Worm (Caenorhabditis elegans): ENCODE data around the gene Y53G8AM.8.

The Y53G8AM.8 gene

DNA sequence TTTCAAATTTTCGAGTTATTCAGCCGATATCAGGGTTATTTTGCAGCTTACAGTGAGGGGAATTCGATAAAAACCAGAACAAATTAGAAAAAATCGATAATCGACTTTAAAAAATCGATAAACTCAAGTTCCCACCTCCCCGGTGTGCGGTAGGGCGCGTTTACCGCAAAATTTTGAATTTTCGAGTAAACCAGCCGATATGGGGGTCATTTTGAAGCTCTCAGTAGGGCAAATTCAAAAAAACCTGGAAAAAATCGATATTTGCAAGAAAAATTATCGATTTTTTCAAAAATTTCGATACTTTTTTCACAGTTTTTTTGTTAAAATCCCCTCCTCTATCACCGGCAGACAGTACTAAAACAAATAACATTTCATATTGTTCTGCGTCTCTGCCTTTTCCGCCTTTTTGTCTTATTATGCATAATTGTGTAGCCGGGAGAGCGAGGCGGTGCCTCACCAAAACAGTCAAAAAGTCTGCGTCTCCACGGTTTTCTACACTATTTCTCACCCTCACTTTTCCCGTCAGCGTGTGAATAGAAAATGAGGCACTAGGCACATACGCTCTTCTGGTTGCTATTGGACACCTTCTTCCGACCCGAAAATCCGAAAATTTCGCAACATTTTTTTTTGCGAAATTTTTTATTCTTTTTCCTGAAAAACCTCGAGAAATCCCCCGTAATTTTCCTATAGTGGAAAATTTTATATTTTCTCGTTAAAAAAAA lies 32.5 kb upstream of the Y53G8AM.8 start, which contains the start of gene ral-1:
TSS of gene ral-1 (plus strand) at position 435 of the 722 bp plus-strand sequence.
- no peak for TF ChIP-seq peb-1 (tag; optimal IDR thresholded peaks at IDR 0.05)
- peak; percentile 13 for TF ChIP-seq fos-1 (tag; optimal IDR thresholded peaks at IDR 0.05)

DNA sequence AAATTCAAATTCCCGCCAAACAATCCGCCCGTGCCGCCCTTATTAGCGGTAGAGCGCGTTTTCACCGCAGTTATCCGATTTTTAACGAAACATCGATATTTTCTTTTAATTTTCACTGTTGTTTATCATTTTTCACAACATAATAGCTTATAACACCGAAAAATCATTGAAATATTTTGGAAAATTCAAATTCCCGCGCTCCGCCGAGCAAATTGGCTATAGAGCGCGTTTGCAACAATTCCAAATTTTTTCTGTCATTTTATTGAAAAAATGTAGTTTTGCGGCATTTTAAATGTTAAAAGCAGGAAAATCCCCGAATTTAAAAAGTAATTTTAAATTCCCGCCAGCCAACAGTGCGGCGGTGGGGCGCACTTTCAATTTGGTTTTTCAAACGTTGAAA lies 31.2 kb upstream of the Y53G8AM.8 start:
- TF ChIP-seq Y55F3AM.14 (GFP tag; optimal IDR thresholded peaks at IDR 0.05) (no peak), C34F6.9 (tag; optimal IDR thresholded peaks at IDR 0.05) (no peak), ztf-1 (GFP tag; conservative IDR thresholded peaks at IDR 0.05) (no peak), nhr-11 (tag; optimal IDR thresholded peaks at IDR 0.05) (no peak), zag-1 (tag; optimal IDR thresholded peaks at IDR 0.05) (no peak), F13H6.1 (tag; optimal IDR thresholded peaks at IDR 0.05) (no peak), mbf-1 (tag; optimal IDR thresholded peaks at IDR 0.05) (no peak), elt-1 (tag; optimal IDR thresholded peaks at IDR 0.05) (no peak), lin-13 (GFP tag; optimal IDR thresholded peaks at IDR 0.05) (no peak)

- TF ChIP-seq Y55F3AM.14 (GFP tag; optimal IDR thresholded peaks at IDR 0.05) (no peak), sem-4 (tag; optimal IDR thresholded peaks at IDR 0.05) (no peak), sma-3 (GFP tag; optimal IDR thresholded peaks at IDR 0.05) (no peak), unc-62 (GFP tag; optimal IDR thresholded peaks at IDR 0.05) (no peak), mab-5 (tag; optimal IDR thresholded peaks at IDR 0.05) (no peak), snpc-4 (tag; optimal IDR thresholded peaks at IDR 0.05) (no peak), nhr-25 (tag; optimal IDR thresholded peaks at IDR 0.05) (no peak), crh-2 (tag; optimal IDR thresholded peaks at IDR 0.05) (no peak), elt-3 (tag; optimal IDR thresholded peaks at IDR 0.05) (no peak), mbf-1 (tag; optimal IDR thresholded peaks at IDR 0.05) (no peak), peb-1 (tag; optimal IDR thresholded peaks at IDR 0.05) (no peak), fos-1 (tag; optimal IDR thresholded peaks at IDR 0.05) (peak; percentile 4), ztf-11 (tag; optimal IDR thresholded peaks at IDR 0.05) (no peak), C34F6.9 (tag; optimal IDR thresholded peaks at IDR 0.05) (peak; percentile 34), blmp-1 (tag; optimal IDR thresholded peaks at IDR 0.05; ENCODE audit: insufficient read depth) (peak; percentile 55), lin-39 (tag; optimal IDR thresholded peaks at IDR 0.05) (no peak), lsy-2 (tag; optimal IDR thresholded peaks at IDR 0.05) (peak in 1 of 2 experiments; percentile 34), R02D3.7 (tag; optimal IDR thresholded peaks at IDR 0.05) (no peak), ama-1 (optimal IDR thresholded peaks at IDR 0.05) (no peak)
These were observed 30.4 kb upstream of the Y53G8AM.8 start for ce11 chrIII:3308940-3309339.

DNA sequence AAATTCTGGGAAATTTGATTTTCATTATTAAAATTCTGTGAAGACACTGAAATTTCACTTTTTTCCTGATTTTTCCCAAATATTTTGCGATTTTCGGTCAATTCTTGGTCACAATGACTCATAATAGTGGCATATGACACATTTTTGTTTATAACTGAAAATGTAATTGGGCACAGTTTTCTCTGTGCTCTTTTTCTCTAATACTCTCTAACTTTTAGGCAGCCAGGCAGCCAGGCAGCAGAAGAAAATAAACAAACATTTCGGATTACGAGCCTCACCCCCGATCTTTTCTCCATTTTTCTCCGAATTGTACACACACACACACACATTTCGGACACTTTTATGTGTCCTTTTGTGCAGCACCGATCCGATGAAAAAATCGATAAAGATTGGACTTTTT lies 28.9 kb upstream of the Y53G8AM.8 start:
- peak; percentile 45 for TF ChIP-seq fos-1 (tag; optimal IDR thresholded peaks at IDR 0.05)
- TF ChIP-seq sma-3 (GFP tag; optimal IDR thresholded peaks at IDR 0.05): no peak
- TF ChIP-seq F13H6.1 (tag; optimal IDR thresholded peaks at IDR 0.05): peak; percentile 20
- TF ChIP-seq lin-39 (tag; optimal IDR thresholded peaks at IDR 0.05): no peak
- no peak for TF ChIP-seq sma-9 (GFP tag; optimal IDR thresholded peaks at IDR 0.05)
- TF ChIP-seq sma-9 (tag; optimal IDR thresholded peaks at IDR 0.05): no peak
- no peak for TF ChIP-seq R02D3.7 (tag; optimal IDR thresholded peaks at IDR 0.05)
- TF ChIP-seq nhr-129 (tag; optimal IDR thresholded peaks at IDR 0.05): peak; percentile 41
- TF ChIP-seq ceh-16 (tag; optimal IDR thresholded peaks at IDR 0.05): no peak
- TF ChIP-seq crh-2 (tag; optimal IDR thresholded peaks at IDR 0.05): peak; percentile 4
- TF ChIP-seq lsy-2 (tag; optimal IDR thresholded peaks at IDR 0.05): peak in 1 of 2 experiments; percentile 4

DNA sequence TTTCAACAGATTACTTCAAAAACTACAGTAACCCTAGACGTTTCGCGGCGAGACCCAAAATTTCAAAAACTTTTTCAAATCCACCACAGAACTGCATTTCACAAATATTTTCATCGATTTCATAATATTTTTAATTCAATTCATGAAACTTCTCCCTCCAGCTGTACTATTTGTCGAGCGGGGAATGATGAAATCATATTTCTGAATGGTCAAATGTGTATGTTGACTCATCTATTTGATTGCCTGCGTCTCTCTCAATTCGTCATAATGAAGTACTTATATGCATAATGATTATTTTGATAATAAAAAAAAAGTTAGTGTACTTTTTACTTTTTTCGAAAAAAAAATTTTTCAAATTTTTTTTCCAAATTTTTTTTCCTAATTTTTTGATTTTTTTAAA lies 27.8 kb upstream of the Y53G8AM.8 start:
- TF ChIP-seq ztf-1 (GFP tag; conservative IDR thresholded peaks at IDR 0.05) (no peak), unc-55 (GFP tag; optimal IDR thresholded peaks at IDR 0.05) (peak; percentile 11), unc-62 (GFP tag; optimal IDR thresholded peaks at IDR 0.05) (no peak), snpc-4 (tag; optimal IDR thresholded peaks at IDR 0.05) (no peak), ZK546.5 (tag; optimal IDR thresholded peaks at IDR 0.05) (no peak), elt-1 (tag; optimal IDR thresholded peaks at IDR 0.05) (no peak), fos-1 (tag; optimal IDR thresholded peaks at IDR 0.05) (peak; percentile 88), nhr-129 (tag; optimal IDR thresholded peaks at IDR 0.05) (no peak), ceh-82 (tag; optimal IDR thresholded peaks at IDR 0.05) (no peak), mbf-1 (tag; optimal IDR thresholded peaks at IDR 0.05) (no peak)

Measured in whole organism, L2 larva.